Worm (Caenorhabditis elegans): ENCODE data around the gene R102.10.

The R102.10 gene

ce11 chrIV:10701866-10702458, 3.3 kb upstream of the R102.10 start (continued):
- TF ChIP-seq F16B12.6 (tag; optimal IDR thresholded peaks at IDR 0.05), result no peak
- TF ChIP-seq nhr-77 (tag; optimal IDR thresholded peaks at IDR 0.05), result no peak
- TF ChIP-seq ceh-88 (GFP tag; IDR thresholded peaks at IDR 0.05), result no peak
- peak; percentile 21 for TF ChIP-seq nhr-90 (tag; optimal IDR thresholded peaks at IDR 0.05; ENCODE audit: poor library complexity)
- no peak for TF ChIP-seq nhr-237 (tag; optimal IDR thresholded peaks at IDR 0.05)
- peak; percentile 54 for TF ChIP-seq nhr-71 (tag; optimal IDR thresholded peaks at IDR 0.05)
- TF ChIP-seq lin-35 (GFP tag; optimal IDR thresholded peaks at IDR 0.05), result peak in 1 of 2 experiments; percentile 53
- TF ChIP-seq lsy-2 (tag; optimal IDR thresholded peaks at IDR 0.05), result peak in 1 of 2 experiments; percentile 67
- no peak for TF ChIP-seq C04F5.9 (tag; optimal IDR thresholded peaks at IDR 0.05)
- TF ChIP-seq hpl-2 (GFP tag; optimal IDR thresholded peaks at IDR 0.05), result no peak
- TF ChIP-seq ceh-63 (GFP tag; optimal IDR thresholded peaks at IDR 0.05), result no peak

ce11 chrIV:10706090-10706489, 814 bp downstream of the R102.10 start, which contains the start of gene R102.6:
TSS of gene R102.6 (minus strand) at chrIV:10706190.
- TF ChIP-seq ces-1 (GFP tag; optimal IDR thresholded peaks at IDR 0.05) (no peak), nhr-28 (tag; optimal IDR thresholded peaks at IDR 0.05) (no peak), dpl-1 (GFP tag; optimal IDR thresholded peaks at IDR 0.05) (no peak), ceh-88 (GFP tag; IDR thresholded peaks at IDR 0.05) (no peak), pqm-1 (tag; optimal IDR thresholded peaks at IDR 0.05) (no peak), ceh-90 (tag; optimal IDR thresholded peaks at IDR 0.05) (no peak), lin-35 (GFP tag; optimal IDR thresholded peaks at IDR 0.05) (no peak), swsn-7 (tag; optimal IDR thresholded peaks at IDR 0.05) (no peak), mab-9 (GFP tag; IDR thresholded peaks at IDR 0.05) (no peak)

- TF ChIP-seq efl-1 (optimal IDR thresholded peaks at IDR 0.05) (no peak), efl-1 (GFP tag; optimal IDR thresholded peaks at IDR 0.05 in 1 of 2) (peak in 1 of 2 experiments; percentile 75), ces-1 (GFP tag; optimal IDR thresholded peaks at IDR 0.05) (no peak)
These were observed 6.5 kb downstream of the R102.10 start, which contains the start of gene glb-21 for ce11 chrIV:10711729-10712128. TSS of gene glb-21 (minus strand) at chrIV:10711794.

ce11 chrIV:10714594-10714993, 9.3 kb downstream of the R102.10 start:
- TF ChIP-seq swsn-7 (tag; optimal IDR thresholded peaks at IDR 0.05), result peak; percentile 23
- peak; percentile 42 for TF ChIP-seq fkh-8 (tag; optimal IDR thresholded peaks at IDR 0.05)
- TF ChIP-seq lsy-2 (tag; optimal IDR thresholded peaks at IDR 0.05), result peak; percentile 15 to 33
- peak; percentile 20 for TF ChIP-seq xbp-1 (tag; optimal IDR thresholded peaks at IDR 0.05)
- TF ChIP-seq rnt-1 (tag; optimal IDR thresholded peaks at IDR 0.05), result no peak
- peak; percentile 68 for TF ChIP-seq nhr-85 (tag)
- no peak for TF ChIP-seq tbx-2 (tag; optimal IDR thresholded peaks at IDR 0.05)
- no peak for TF ChIP-seq unc-98 (GFP tag; IDR thresholded peaks at IDR 0.05)
- TF ChIP-seq lin-35 (GFP tag; optimal IDR thresholded peaks at IDR 0.05), result peak in 1 of 2 experiments; percentile 46
- TF ChIP-seq hlh-17 (GFP tag; optimal IDR thresholded peaks at IDR 0.05; ENCODE audit: borderline replicate concordance), result no peak
- no peak for TF ChIP-seq ces-1 (GFP tag; optimal IDR thresholded peaks at IDR 0.05)
- peak; percentile 60 for TF ChIP-seq snu-23 (GFP tag; optimal IDR thresholded peaks at IDR 0.05)
- no peak for TF ChIP-seq unc-30 (tag; optimal IDR thresholded peaks at IDR 0.05)
- no peak for TF ChIP-seq nhr-84 (tag; optimal IDR thresholded peaks at IDR 0.05)
- TF ChIP-seq nhr-47 (tag; optimal IDR thresholded peaks at IDR 0.05), result peak; percentile 10
- no peak for TF ChIP-seq irx-1 (tag; optimal IDR thresholded peaks at IDR 0.05)
- no peak for TF ChIP-seq aha-1 (tag; optimal IDR thresholded peaks at IDR 0.05)
- peak; percentile 23 to 29 for TF ChIP-seq efl-1 (optimal IDR thresholded peaks at IDR 0.05)
- TF ChIP-seq efl-1 (GFP tag; optimal IDR thresholded peaks at IDR 0.05 in 1 of 2), result peak; percentile 0 to 89
- TF ChIP-seq F16B12.6 (tag; optimal IDR thresholded peaks at IDR 0.05), result no peak
- no peak for TF ChIP-seq pag-3 (tag; optimal IDR thresholded peaks at IDR 0.05; ENCODE audit: borderline replicate concordance, insufficient read depth)
- TF ChIP-seq ceh-82 (tag; optimal IDR thresholded peaks at IDR 0.05), result no peak
- no peak for TF ChIP-seq unc-130 (tag; optimal IDR thresholded peaks at IDR 0.05)
- no peak for TF ChIP-seq ceh-90 (tag; optimal IDR thresholded peaks at IDR 0.05)
- no peak for TF ChIP-seq mef-2 (tag; optimal IDR thresholded peaks at IDR 0.05)
- no peak for TF ChIP-seq hlh-4 (tag; optimal IDR thresholded peaks at IDR 0.05)
- no peak for TF ChIP-seq mdl-1 (tag; optimal IDR thresholded peaks at IDR 0.05)
- no peak for TF ChIP-seq nhr-12 (tag; optimal IDR thresholded peaks at IDR 0.05)
- peak; percentile 22 for TF ChIP-seq nhr-90 (tag; optimal IDR thresholded peaks at IDR 0.05; ENCODE audit: poor library complexity)
- TF ChIP-seq dpl-1 (GFP tag; optimal IDR thresholded peaks at IDR 0.05), result peak; percentile 7 to 13 (median 12)
- TF ChIP-seq lin-14 (GFP tag; optimal IDR thresholded peaks at IDR 0.05), result peak; percentile 75
- no peak for TF ChIP-seq ztf-4 (tag; optimal IDR thresholded peaks at IDR 0.05)
- no peak for TF ChIP-seq aly-2 (tag; optimal IDR thresholded peaks at IDR 0.05)
- no peak for TF ChIP-seq C16A3.4 (tag; optimal IDR thresholded peaks at IDR 0.05)
- TF ChIP-seq alr-1 (tag; optimal IDR thresholded peaks at IDR 0.05; ENCODE audit: borderline replicate concordance), result no peak
